Worm (Caenorhabditis elegans) whole organism, L1 larva: ENCODE results near the gene mrck-1.

Source experiments
- C16A3.4 ChIP-seq: fragments of 150-350 bp; optimal IDR thresholded peaks from 2 replicates; lab custom pipeline; 2014; ENCODE audit warnings: missing biosample characterization, missing genetic modification characterization
- Y116A8C.19 ChIP-seq: sonication (generic microtip); optimal IDR thresholded peaks from 2 replicates; lab custom pipeline; 2016; ENCODE audit warnings: missing compliant biosample characterization, missing genetic modification characterization, borderline replicate concordance
- ama-1 ChIP-seq: fragments of 150-350 bp; optimal IDR thresholded peaks from 2 replicates; lab custom pipeline; 2014
- blmp-1 ChIP-seq: fragments of 150-350 bp; optimal IDR thresholded peaks from 2 replicates; lab custom pipeline; 2014; ENCODE audit warnings: missing biosample characterization, missing genetic modification characterization
- ces-1 ChIP-seq: fragments of 150-350 bp; optimal IDR thresholded peaks from 2 replicates; lab custom pipeline; 2014; ENCODE audit warnings: missing biosample characterization, missing genetic modification reagents, missing genetic modification characterization
- dpl-1 ChIP-seq, 3 experiments: fragments of 150-350 bp in 2 of 3; sonication (generic microtip) in 1 of 3; optimal IDR thresholded peaks; 2 replicates each; lab custom pipeline; 2014 to 2017; ENCODE audit warnings: missing biosample characterization in 3 of 3, missing genetic modification characterization in 3 of 3, missing genetic modification reagents in 3 of 3
- dsc-1 ChIP-seq: sonication (generic microtip); optimal IDR thresholded peaks from 2 replicates; lab custom pipeline; 2016; ENCODE audit warnings: mild to moderate bottlenecking, missing genetic modification characterization, missing compliant biosample characterization
- efl-1 ChIP-seq, 4 experiments: fragments of 150-350 bp; optimal IDR thresholded peaks in 3 of 4; peaks in 1 of 4; 1 replicate in 1 of 4; 2 replicates in 3 of 4; lab custom pipeline; 2014; ENCODE audit warnings: missing biosample characterization in 2 of 4, missing genetic modification characterization in 2 of 4, missing genetic modification reagents in 2 of 4
- egl-13 ChIP-seq: sonication (generic microtip); optimal IDR thresholded peaks from 2 replicates; lab custom pipeline; 2016; ENCODE audit warnings: missing genotype, missing genetic modification reagents, missing genetic modification characterization, missing compliant biosample characterization
- elt-2 ChIP-seq: sonication (generic microtip); optimal IDR thresholded peaks from 2 replicates; lab custom pipeline; 2016; ENCODE audit warnings: missing genetic modification characterization, mild to moderate bottlenecking, inconsistent platforms, missing compliant biosample characterization, missing genetic modification reagents
- elt-3 ChIP-seq, 6 experiments: fragments of 150-350 bp in 1 of 6; sonication (generic microtip); optimal IDR thresholded peaks; 2 replicates each; lab custom pipeline; 2017 to 2018; ENCODE audit warnings: missing biosample characterization in 6 of 6, missing genetic modification characterization in 6 of 6, inconsistent platforms in 1 of 6
- fkh-10 ChIP-seq: sonication (generic microtip); optimal IDR thresholded peaks from 2 replicates; lab custom pipeline; 2017; ENCODE audit warnings: missing biosample characterization, missing genetic modification reagents, missing genetic modification characterization
- fkh-4 ChIP-seq: sonication (generic microtip); optimal IDR thresholded peaks from 2 replicates; lab custom pipeline; 2016; ENCODE audit warnings: missing compliant biosample characterization, missing genetic modification characterization, borderline replicate concordance
- grh-1 ChIP-seq: fragments of 200-800 bp; sonication (Bioruptor generic); IDR thresholded peaks from 2 replicates; pipeline ENCODE4 v1.3.6; 2022; ENCODE audit warnings: missing genetic modification reagents, missing genetic modification characterization, missing compliant biosample characterization
- hlh-17 ChIP-seq: fragments of 200-800 bp; sonication (Bioruptor generic); optimal IDR thresholded peaks from 2 replicates; lab custom pipeline; 2018; ENCODE audit warnings: missing genetic modification characterization, mild to moderate bottlenecking, missing compliant biosample characterization, moderate library complexity, borderline replicate concordance
- isw-1 ChIP-seq: fragments of 200-800 bp; sonication (Bioruptor generic); IDR thresholded peaks from 2 replicates; pipeline ENCODE4 v1.3.6; 2022; ENCODE audit warnings: missing genetic modification characterization, missing compliant biosample characterization
- jun-1 ChIP-seq: fragments of 150-350 bp; optimal IDR thresholded peaks from 2 replicates; lab custom pipeline; 2014; ENCODE audit warnings: missing biosample characterization, missing genetic modification reagents, missing genetic modification characterization
- lin-35 ChIP-seq, 2 experiments: fragments of 150-350 bp; optimal IDR thresholded peaks; 2 replicates each; lab custom pipeline; 2014; ENCODE audit warnings: missing biosample characterization in 2 of 2, missing genetic modification characterization in 2 of 2, missing genetic modification reagents in 2 of 2
- lir-3 ChIP-seq: sonication (generic microtip); optimal IDR thresholded peaks from 2 replicates; lab custom pipeline; 2016; ENCODE audit warnings: mild to moderate bottlenecking, missing genetic modification characterization, moderate library complexity, missing compliant biosample characterization; ENCODE audit not compliant: poor library complexity
- lsy-2 ChIP-seq, 2 experiments: fragments of 150-350 bp; optimal IDR thresholded peaks; 2 replicates each; lab custom pipeline; 2014; ENCODE audit warnings: missing biosample characterization in 2 of 2, missing genetic modification characterization in 2 of 2
- mab-9 ChIP-seq: fragments of 200-800 bp; sonication (Bioruptor generic); IDR thresholded peaks from 2 replicates; pipeline ENCODE4 v1.3.6; 2022; ENCODE audit warnings: missing genetic modification reagents, missing genetic modification characterization, missing compliant biosample characterization
- mef-2 ChIP-seq: fragments of 150-350 bp; optimal IDR thresholded peaks from 2 replicates; lab custom pipeline; 2014; ENCODE audit warnings: missing biosample characterization, missing genetic modification characterization
- mep-1 ChIP-seq: fragments of 150-350 bp; optimal IDR thresholded peaks from 2 replicates; lab custom pipeline; 2014; ENCODE audit warnings: missing biosample characterization, missing genetic modification characterization
- nhr-19 ChIP-seq: fragments of 200-800 bp; sonication (Bioruptor generic); conservative IDR thresholded peaks from 2 replicates; pipeline ENCODE4 v1.3.6; 2022; ENCODE audit warnings: missing genetic modification characterization, missing compliant biosample characterization
- nhr-20 ChIP-seq: sonication (generic microtip); optimal IDR thresholded peaks from 2 replicates; lab custom pipeline; 2016; ENCODE audit warnings: mild to moderate bottlenecking, missing genetic modification characterization, missing compliant biosample characterization
- nhr-47 ChIP-seq: sonication (generic microtip); optimal IDR thresholded peaks from 2 replicates; lab custom pipeline; 2016; ENCODE audit warnings: mild to moderate bottlenecking, missing genetic modification characterization, moderate library complexity, missing compliant biosample characterization
- nhr-71 ChIP-seq: sonication (generic microtip); optimal IDR thresholded peaks from 2 replicates; lab custom pipeline; 2016; ENCODE audit warnings: mild to moderate bottlenecking, missing genetic modification characterization, moderate library complexity, missing compliant biosample characterization
- nhr-76 ChIP-seq: sonication (generic microtip); optimal IDR thresholded peaks from 2 replicates; lab custom pipeline; 2017; ENCODE audit warnings: missing biosample characterization, missing genetic modification characterization
- nhr-77 ChIP-seq: fragments of 150-350 bp; optimal IDR thresholded peaks from 2 replicates; lab custom pipeline; 2014; ENCODE audit warnings: missing biosample characterization, missing genetic modification characterization
- nhr-85 ChIP-seq: sonication (generic microtip); peaks from one replicate; lab custom pipeline; 2016; ENCODE audit warnings: missing genetic modification characterization, inconsistent platforms, missing compliant biosample characterization
- nhr-90 ChIP-seq: sonication (generic microtip); optimal IDR thresholded peaks from 2 replicates; lab custom pipeline; 2016; ENCODE audit warnings: mild to moderate bottlenecking, missing genetic modification characterization, missing compliant biosample characterization; ENCODE audit not compliant: poor library complexity
- rnt-1 ChIP-seq: sonication (generic microtip); optimal IDR thresholded peaks from 2 replicates; lab custom pipeline; 2016; ENCODE audit warnings: mild to moderate bottlenecking, missing genetic modification characterization, moderate library complexity, missing compliant biosample characterization
- skn-1 ChIP-seq: fragments of 150-350 bp; optimal IDR thresholded peaks from 2 replicates; lab custom pipeline; 2014; ENCODE audit warnings: missing biosample characterization, missing genetic modification characterization
- snpc-4 ChIP-seq: fragments of 150-350 bp; optimal IDR thresholded peaks from 2 replicates; lab custom pipeline; 2014; ENCODE audit warnings: missing biosample characterization, missing genetic modification characterization
- swsn-7 ChIP-seq: sonication (generic microtip); optimal IDR thresholded peaks from 2 replicates; lab custom pipeline; 2016; ENCODE audit warnings: missing genetic modification characterization, missing compliant biosample characterization
- unc-130 ChIP-seq: fragments of 150-350 bp; optimal IDR thresholded peaks from 2 replicates; lab custom pipeline; 2017; ENCODE audit warnings: missing biosample characterization, missing genetic modification characterization, inconsistent platforms
- unc-30 ChIP-seq: sonication (generic microtip); optimal IDR thresholded peaks from 2 replicates; lab custom pipeline; 2017; ENCODE audit warnings: missing biosample characterization, missing genetic modification characterization
- vab-15 ChIP-seq: sonication (generic microtip); optimal IDR thresholded peaks from 2 replicates; lab custom pipeline; 2017; ENCODE audit warnings: missing genotype, mild to moderate bottlenecking, missing genetic modification characterization, missing compliant biosample characterization
- ztf-4 ChIP-seq: fragments of 150-350 bp; optimal IDR thresholded peaks from 2 replicates; lab custom pipeline; 2014; ENCODE audit warnings: missing biosample characterization, missing genetic modification characterization

Gene mrck-1

ce11 chrV:6278117-6279081 is 11.3 kb upstream of the mrck-1 start, which contains the start of gene fil-2:
TSS of gene fil-2 (plus strand) at chrV:6279031.
- TF ChIP-seq efl-1 (optimal IDR thresholded peaks at IDR 0.05; lab: Kevin White, UChicago) (no peak), efl-1 (GFP tag; optimal IDR thresholded peaks at IDR 0.05 in 1 of 2; lab: Kevin White, UChicago) (peak in 1 of 2 experiments; percentile 88), grh-1 (GFP tag; lab: Robert Waterston, UW) (no peak), mef-2 (tag; lab: Kevin White, UChicago) (no peak), nhr-47 (tag; lab: Kevin White, UChicago) (peak; percentile 14), mep-1 (tag; lab: Kevin White, UChicago) (no peak), nhr-19 (GFP tag; lab: Robert Waterston, UW) (0 out of 2 replicates have a peak, but pooled peaks have one; percentile 8), nhr-71 (tag; lab: Kevin White, UChicago) (peak; percentile 27), ama-1 (peak; percentile 84), nhr-20 (peak; percentile 52), nhr-90 (tag; lab: Kevin White, UChicago) (peak; percentile 66), lin-35 (GFP tag; optimal IDR thresholded peaks at IDR 0.05; lab: Kevin White, UChicago) (peak in 1 of 2 experiments; percentile 40), mab-9 (GFP tag; lab: Robert Waterston, UW) (no peak), isw-1 (GFP tag; lab: Robert Waterston, UW) (no peak), nhr-85 (tag; lab: Kevin White, UChicago) (peak; percentile 40), hlh-17 (GFP tag; lab: Kevin White, UChicago) (no peak), lsy-2 (tag; optimal IDR thresholded peaks at IDR 0.05; lab: Kevin White, UChicago) (peak in 1 of 2 experiments; percentile 44), elt-2 (peak; percentile 21)

ce11 chrV:6277178-6277834 is 10.2 kb upstream of the mrck-1 start:
- TF ChIP-seq elt-3 (tag; optimal IDR thresholded peaks at IDR 0.05; lab: Kevin White, UChicago) (peak in 1 of 6 experiments; percentile 11), mab-9 (GFP tag; lab: Robert Waterston, UW) (no peak), nhr-76 (tag; lab: Kevin White, UChicago) (no peak), lin-35 (GFP tag; optimal IDR thresholded peaks at IDR 0.05; lab: Kevin White, UChicago) (peak in 1 of 2 experiments; percentile 36), snpc-4 (tag; lab: Kevin White, UChicago) (no peak), fkh-10 (GFP tag; lab: Kevin White, UChicago) (no peak), ces-1 (GFP tag; lab: Kevin White, UChicago) (no peak), lsy-2 (tag; optimal IDR thresholded peaks at IDR 0.05; lab: Kevin White, UChicago) (peak in 1 of 2 experiments; percentile 16), efl-1 (optimal IDR thresholded peaks at IDR 0.05; lab: Kevin White, UChicago) (no peak), efl-1 (GFP tag; optimal IDR thresholded peaks at IDR 0.05 in 1 of 2; lab: Kevin White, UChicago) (peak in 1 of 2 experiments; percentile 85), ama-1 (peak; percentile 8), lir-3 (tag; lab: Kevin White, UChicago) (no peak), ztf-4 (tag; lab: Kevin White, UChicago) (no peak)

- TF ChIP-seq dpl-1 (GFP tag; optimal IDR thresholded peaks at IDR 0.05; lab: Kevin White, UChicago) (peak in 1 of 3 experiments; percentile 23), blmp-1 (tag; lab: Kevin White, UChicago) (peak; percentile 31), nhr-77 (tag; lab: Kevin White, UChicago) (peak; percentile 25), nhr-20 (peak; percentile 76), nhr-47 (tag; lab: Kevin White, UChicago) (peak; percentile 3), mab-9 (GFP tag; lab: Robert Waterston, UW) (no peak), swsn-7 (no peak), Y116A8C.19 (tag; lab: Kevin White, UChicago) (no peak), elt-2 (peak; percentile 95), egl-13 (tag; lab: Kevin White, UChicago) (no peak), efl-1 (optimal IDR thresholded peaks at IDR 0.05; lab: Kevin White, UChicago) (no peak), efl-1 (GFP tag; optimal IDR thresholded peaks at IDR 0.05 in 1 of 2; lab: Kevin White, UChicago) (peak in 1 of 2 experiments; percentile 71), unc-30 (tag; lab: Kevin White, UChicago) (no peak), jun-1 (tag; lab: Kevin White, UChicago) (peak; percentile 55), lsy-2 (tag; optimal IDR thresholded peaks at IDR 0.05; lab: Kevin White, UChicago) (peak in 1 of 2 experiments; percentile 58), fkh-4 (tag; lab: Kevin White, UChicago) (no peak), fkh-10 (GFP tag; lab: Kevin White, UChicago) (no peak), skn-1 (tag; lab: Kevin White, UChicago) (no peak), hlh-17 (GFP tag; lab: Kevin White, UChicago) (no peak), lin-35 (GFP tag; optimal IDR thresholded peaks at IDR 0.05; lab: Kevin White, UChicago) (peak in 1 of 2 experiments; percentile 75), vab-15 (no peak), nhr-19 (GFP tag; lab: Robert Waterston, UW) (peak; percentile 59), nhr-71 (tag; lab: Kevin White, UChicago) (peak; percentile 75), nhr-90 (tag; lab: Kevin White, UChicago) (peak; percentile 74), dsc-1 (tag; lab: Kevin White, UChicago) (no peak), unc-130 (peak; percentile 68), C16A3.4 (tag; lab: Kevin White, UChicago) (peak; percentile 25), snpc-4 (tag; lab: Kevin White, UChicago) (no peak), rnt-1 (tag; lab: Kevin White, UChicago) (no peak), grh-1 (GFP tag; lab: Robert Waterston, UW) (peak; percentile 65)
These were observed 9.1 kb upstream of the mrck-1 start, which contains the start of gene F31F7.1 for ce11 chrV:6276205-6276604. TSS of gene F31F7.1 (plus strand) at chrV:6276439.
